Worm (Caenorhabditis elegans) whole organism, mixed stage, embryonic: ENCODE measurements around the gene pat-3.
A peak's percentile ranks its signal among the peaks of the same experiment; 100 is the strongest.

Experiments
- M03D4.4 ChIP-seq: sonication (generic microtip); optimal IDR thresholded peaks from 2 replicates; lab custom pipeline; 2017; ENCODE audit warnings: mild to moderate bottlenecking, missing genetic modification characterization, missing compliant biosample characterization
- bed-3 ChIP-seq: fragments of 200-800 bp; sonication (Bioruptor generic); optimal IDR thresholded peaks from 3 replicates; lab custom pipeline; 2018; ENCODE audit warnings: mild to moderate bottlenecking, missing genetic modification characterization, moderate library complexity, missing compliant biosample characterization
- blmp-1 ChIP-seq: fragments of 150-350 bp; optimal IDR thresholded peaks from 2 replicates; lab custom pipeline; 2014; ENCODE audit warnings: missing biosample characterization, missing genetic modification characterization
- ceh-39 ChIP-seq: fragments of 150-350 bp; optimal IDR thresholded peaks from 2 replicates; lab custom pipeline; 2014; ENCODE audit warnings: missing biosample characterization, missing genetic modification characterization
- ceh-43 ChIP-seq: fragments of 200-800 bp; sonication (Bioruptor generic); optimal IDR thresholded peaks from 2 replicates; lab custom pipeline; 2018; ENCODE audit warnings: mild to moderate bottlenecking, missing genetic modification characterization, moderate library complexity, missing compliant biosample characterization
- ces-1 ChIP-seq: fragments of 150-350 bp; optimal IDR thresholded peaks from 2 replicates; lab custom pipeline; 2014; ENCODE audit warnings: missing biosample characterization, missing genetic modification reagents, missing genetic modification characterization
- drap-1 ChIP-seq: fragments of 200-800 bp; sonication (Bioruptor generic); optimal IDR thresholded peaks from 3 replicates; lab custom pipeline; 2018; ENCODE audit warnings: mild to moderate bottlenecking, missing genetic modification characterization, missing compliant biosample characterization
- elt-1 ChIP-seq: sonication (generic microtip); optimal IDR thresholded peaks from 2 replicates; lab custom pipeline; 2017; ENCODE audit warnings: missing genetic modification characterization, mild to moderate bottlenecking, missing compliant biosample characterization, antibody characterized with exemption, moderate library complexity, borderline replicate concordance; ENCODE audit not compliant: insufficient read depth
- elt-3 ChIP-seq: fragments of 150-350 bp; optimal IDR thresholded peaks from 2 replicates; lab custom pipeline; 2014; ENCODE audit warnings: missing biosample characterization, missing genetic modification characterization
- flh-1 ChIP-seq: fragments of 200-800 bp; sonication (Bioruptor generic); optimal IDR thresholded peaks from 2 replicates; lab custom pipeline; 2018; ENCODE audit warnings: mild to moderate bottlenecking, missing genetic modification characterization, moderate library complexity, missing compliant biosample characterization
- ham-2 ChIP-seq: fragments of 200-800 bp; sonication (Bioruptor generic); optimal IDR thresholded peaks from 2 replicates; lab custom pipeline; 2018; ENCODE audit warnings: mild to moderate bottlenecking, missing genetic modification characterization, missing compliant biosample characterization
- hlh-1 ChIP-seq: fragments of 150-350 bp; optimal IDR thresholded peaks from 2 replicates; lab custom pipeline; 2014; ENCODE audit warnings: missing biosample characterization, missing genetic modification reagents, missing genetic modification characterization
- lin-13 ChIP-seq: fragments of 150-350 bp; optimal IDR thresholded peaks from 2 replicates; lab custom pipeline; 2014; ENCODE audit warnings: missing biosample characterization, missing genetic modification characterization
- lin-32 ChIP-seq: fragments of 200-800 bp; sonication (Bioruptor generic); optimal IDR thresholded peaks from 2 replicates; lab custom pipeline; 2018; ENCODE audit warnings: mild to moderate bottlenecking, missing genetic modification characterization, missing compliant biosample characterization
- lsy-2 ChIP-seq: fragments of 150-350 bp; optimal IDR thresholded peaks from 2 replicates; lab custom pipeline; 2014; ENCODE audit warnings: missing biosample characterization, missing genetic modification characterization
- mab-5 ChIP-seq: fragments of 150-350 bp; optimal IDR thresholded peaks from 2 replicates; lab custom pipeline; 2014; ENCODE audit warnings: missing biosample characterization, missing genetic modification characterization
- mep-1 ChIP-seq: fragments of 150-350 bp; optimal IDR thresholded peaks from 2 replicates; lab custom pipeline; 2017; ENCODE audit warnings: missing biosample characterization, missing genetic modification reagents, missing genetic modification characterization, inconsistent platforms
- mls-2 ChIP-seq: sonication (generic microtip); optimal IDR thresholded peaks from 2 replicates; lab custom pipeline; 2016; ENCODE audit warnings: mild to moderate bottlenecking, missing genetic modification characterization, moderate library complexity, missing compliant biosample characterization
- nhr-12 ChIP-seq: fragments of 150-350 bp; optimal IDR thresholded peaks from 2 replicates; lab custom pipeline; 2014; ENCODE audit warnings: missing biosample characterization, missing genetic modification characterization
- nhr-2 ChIP-seq: fragments of 150-350 bp; optimal IDR thresholded peaks from 2 replicates; lab custom pipeline; 2014; ENCODE audit warnings: missing biosample characterization, missing genetic modification characterization
- nhr-237 ChIP-seq: fragments of 150-350 bp; optimal IDR thresholded peaks from 2 replicates; lab custom pipeline; 2014; ENCODE audit warnings: missing biosample characterization, missing genetic modification characterization
- nhr-28 ChIP-seq: fragments of 150-350 bp; optimal IDR thresholded peaks from 2 replicates; lab custom pipeline; 2014; ENCODE audit warnings: missing biosample characterization, missing genetic modification characterization
- nhr-76 ChIP-seq: sonication (generic microtip); optimal IDR thresholded peaks from 2 replicates; lab custom pipeline; 2017; ENCODE audit warnings: missing biosample characterization, missing genetic modification characterization
- pha-4 ChIP-seq: fragments of 150-350 bp; optimal IDR thresholded peaks from 2 replicates; lab custom pipeline; 2018; ENCODE audit warnings: missing biosample characterization, missing genetic modification reagents, missing genetic modification characterization
- snpc-4 ChIP-seq: fragments of 150-350 bp; optimal IDR thresholded peaks from 2 replicates; lab custom pipeline; 2014; ENCODE audit warnings: missing biosample characterization, missing genetic modification characterization
- tbx-8 ChIP-seq: fragments of 200-800 bp; sonication (Bioruptor generic); optimal IDR thresholded peaks from 2 replicates; lab custom pipeline; 2018; ENCODE audit warnings: mild to moderate bottlenecking, missing genetic modification characterization, moderate library complexity, missing compliant biosample characterization
- unc-120 ChIP-seq: sonication (generic microtip); optimal IDR thresholded peaks from 2 replicates; lab custom pipeline; 2017; ENCODE audit warnings: missing genetic modification characterization, missing compliant biosample characterization; ENCODE audit not compliant: poor library complexity, severe bottlenecking
- unc-39 ChIP-seq: fragments of 150-350 bp; optimal IDR thresholded peaks from 2 replicates; lab custom pipeline; 2014; ENCODE audit warnings: missing biosample characterization, missing genetic modification characterization
- unc-62 ChIP-seq: fragments of 150-350 bp; optimal IDR thresholded peaks from 2 replicates; lab custom pipeline; 2014; ENCODE audit warnings: missing biosample characterization, missing genetic modification reagents, missing genetic modification characterization
- zip-8 ChIP-seq: fragments of 150-350 bp; optimal IDR thresholded peaks from 2 replicates; lab custom pipeline; 2014; ENCODE audit warnings: missing biosample characterization, missing genetic modification characterization
- ztf-11 ChIP-seq: fragments of 150-350 bp; optimal IDR thresholded peaks from 2 replicates; lab custom pipeline; 2014; ENCODE audit warnings: missing biosample characterization, missing genetic modification characterization

The pat-3 gene

ce11 chrIII:3956293-3956692 lies 42.3 kb upstream of the pat-3 start, which contains the start of gene F37A8.5:
F37A8.5 (plus strand) TSS chrIII:3956624.
- TF ChIP-seq nhr-76 (tag; lab: Kevin White, UChicago): no peak
- peak; percentile 77 for TF ChIP-seq ces-1 (GFP tag; lab: Kevin White, UChicago)

ce11 chrIII:3955674-3956073 lies 41.7 kb upstream of the pat-3 start:
- no peak for TF ChIP-seq mls-2
- TF ChIP-seq elt-3 (tag; lab: Kevin White, UChicago): no peak
- TF ChIP-seq lin-32 (GFP tag; lab: Kevin White, UChicago): no peak
- no peak for TF ChIP-seq nhr-76 (tag; lab: Kevin White, UChicago)
- TF ChIP-seq flh-1: no peak
- no peak for TF ChIP-seq ces-1 (GFP tag; lab: Kevin White, UChicago)
- no peak for TF ChIP-seq drap-1
- TF ChIP-seq bed-3 (GFP tag; lab: Kevin White, UChicago): no peak
- TF ChIP-seq lsy-2 (tag; lab: Kevin White, UChicago): no peak

ce11 chrIII:3954828-3955227 lies 40.9 kb upstream of the pat-3 start:
- TF ChIP-seq unc-39 (tag; lab: Kevin White, UChicago) (no peak), lin-13 (tag; lab: Kevin White, UChicago) (no peak)

- TF ChIP-seq mep-1: no peak
- TF ChIP-seq blmp-1 (tag; lab: Kevin White, UChicago): no peak
- no peak for TF ChIP-seq drap-1
- TF ChIP-seq ceh-39: no peak
- no peak for TF ChIP-seq ces-1 (GFP tag; lab: Kevin White, UChicago)
- TF ChIP-seq ham-2 (GFP tag; lab: Kevin White, UChicago): no peak
- no peak for TF ChIP-seq M03D4.4 (tag; lab: Kevin White, UChicago)
- TF ChIP-seq hlh-1 (tag; lab: Kevin White, UChicago): no peak
- TF ChIP-seq nhr-76 (tag; lab: Kevin White, UChicago): no peak
- TF ChIP-seq unc-62 (GFP tag; lab: Kevin White, UChicago): no peak
- no peak for TF ChIP-seq tbx-8 (GFP tag; lab: Kevin White, UChicago)
- no peak for TF ChIP-seq unc-120
- TF ChIP-seq ceh-43 (GFP tag; lab: Kevin White, UChicago): no peak
- TF ChIP-seq snpc-4 (tag; lab: Kevin White, UChicago): no peak
- TF ChIP-seq ztf-11 (tag; lab: Kevin White, UChicago): no peak
Observed at ce11 chrIII:3954220-3954619, 40.3 kb upstream of the pat-3 start.

DNA sequence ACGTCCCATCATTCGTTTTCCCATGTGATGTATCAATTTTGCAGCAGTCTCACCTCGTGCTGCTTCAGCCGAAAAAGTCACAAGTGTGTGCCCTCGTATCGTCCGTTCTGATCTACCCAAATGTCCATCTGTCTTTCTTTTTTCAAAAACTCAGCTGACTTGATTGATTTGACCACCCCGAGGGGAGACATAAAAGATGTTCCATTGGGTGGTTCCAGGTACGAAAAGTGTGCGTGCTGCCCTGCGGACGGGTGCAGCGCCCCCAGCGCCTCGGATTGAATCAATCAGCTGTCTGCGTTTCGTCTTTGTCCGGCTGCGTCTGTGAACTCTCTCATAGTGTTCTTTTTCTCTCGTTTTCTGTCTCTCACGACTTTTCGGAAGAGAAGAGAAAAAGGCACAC lies 39.3 kb upstream of the pat-3 start:
- TF ChIP-seq drap-1: no peak
- peak; percentile 21 for TF ChIP-seq hlh-1 (tag; lab: Kevin White, UChicago)
- TF ChIP-seq pha-4: no peak
- TF ChIP-seq unc-62 (GFP tag; lab: Kevin White, UChicago): peak; percentile 27
- TF ChIP-seq elt-1: no peak
- TF ChIP-seq M03D4.4 (tag; lab: Kevin White, UChicago): no peak
- TF ChIP-seq lin-32 (GFP tag; lab: Kevin White, UChicago): no peak
- TF ChIP-seq lin-13 (tag; lab: Kevin White, UChicago): no peak
- no peak for TF ChIP-seq nhr-76 (tag; lab: Kevin White, UChicago)
- TF ChIP-seq unc-120: peak; percentile 18
- TF ChIP-seq unc-39 (tag; lab: Kevin White, UChicago): no peak
- TF ChIP-seq nhr-28: no peak
- no peak for TF ChIP-seq nhr-12 (tag; lab: Kevin White, UChicago)
- no peak for TF ChIP-seq ceh-43 (GFP tag; lab: Kevin White, UChicago)
- no peak for TF ChIP-seq nhr-237 (tag; lab: Kevin White, UChicago)
- no peak for TF ChIP-seq elt-3 (tag; lab: Kevin White, UChicago)
- TF ChIP-seq ztf-11 (tag; lab: Kevin White, UChicago): no peak
- TF ChIP-seq ceh-39: no peak
- TF ChIP-seq mls-2: no peak
- TF ChIP-seq lsy-2 (tag; lab: Kevin White, UChicago): no peak
- no peak for TF ChIP-seq blmp-1 (tag; lab: Kevin White, UChicago)
- no peak for TF ChIP-seq mab-5 (tag; lab: Kevin White, UChicago)
- no peak for TF ChIP-seq mep-1
- peak; percentile 62 for TF ChIP-seq ces-1 (GFP tag; lab: Kevin White, UChicago)
- no peak for TF ChIP-seq zip-8 (tag; lab: Kevin White, UChicago)
- TF ChIP-seq snpc-4 (tag; lab: Kevin White, UChicago): no peak
- no peak for TF ChIP-seq flh-1
- no peak for TF ChIP-seq nhr-2
- TF ChIP-seq, all 35 proteins: peak for 4
